Fruit fly (Drosophila melanogaster) whole organism, prepupa: Measurements from ENCODE around the gene wake.

Source experiments
- Blimp-1 ChIP-seq: fragments of 200-800 bp; sonication (Bioruptor generic); optimal IDR thresholded peaks from 3 replicates; lab custom pipeline; 2017; ENCODE audit warnings: missing biosample characterization, missing genetic modification characterization, mild to moderate bottlenecking, moderate library complexity, missing genetic modification reagents
- CG10631 ChIP-seq: fragments of 200-800 bp; sonication (Bioruptor generic); optimal IDR thresholded peaks from 2 replicates; lab custom pipeline; 2016; ENCODE audit warnings: missing biosample characterization, missing genetic modification characterization
- CG10669 ChIP-seq: fragments of 200-800 bp; sonication (Bioruptor generic); optimal IDR thresholded peaks from 3 replicates; lab custom pipeline; 2018; ENCODE audit warnings: missing biosample characterization, mild to moderate bottlenecking, missing genetic modification characterization, moderate library complexity
- CG11762 ChIP-seq: fragments of 200-800 bp; sonication (Bioruptor generic); optimal IDR thresholded peaks from 3 replicates; lab custom pipeline; 2016; ENCODE audit warnings: missing biosample characterization, missing genetic modification characterization; ENCODE audit not compliant: insufficient read depth
- CG11902 ChIP-seq: fragments of 200-800 bp; sonication (Bioruptor generic); optimal IDR thresholded peaks from 3 replicates; lab custom pipeline; 2016; ENCODE audit warnings: missing biosample characterization, missing genetic modification characterization
- CG15336 ChIP-seq: fragments of 200-800 bp; sonication (Bioruptor generic); IDR thresholded peaks from 2 replicates; pipeline ENCODE4 v1.3.6; 2022; ENCODE audit warnings: missing biosample characterization, missing genetic modification characterization
- CG1621 ChIP-seq: fragments of 200-800 bp; sonication (Bioruptor generic); optimal IDR thresholded peaks from 3 replicates; lab custom pipeline; 2018; ENCODE audit warnings: missing biosample characterization, mild to moderate bottlenecking, missing genetic modification characterization
- CG3032 ChIP-seq: fragments of 200-800 bp; optimal IDR thresholded peaks from 2 replicates; lab custom pipeline; 2019; ENCODE audit warnings: missing biosample characterization, mild to moderate bottlenecking, missing genetic modification characterization, moderate library complexity
- CG32006 ChIP-seq: fragments of 200-800 bp; sonication (Bioruptor generic); optimal IDR thresholded peaks from 3 replicates; lab custom pipeline; 2017; ENCODE audit warnings: missing biosample characterization, mild to moderate bottlenecking, missing genetic modification characterization
- CG34406 ChIP-seq: fragments of 200-800 bp; sonication (Bioruptor generic); optimal IDR thresholded peaks from 3 replicates; lab custom pipeline; 2016; ENCODE audit warnings: missing biosample characterization, missing genetic modification characterization
- CG3919 ChIP-seq: fragments of 200-800 bp; sonication (Bioruptor generic); optimal IDR thresholded peaks from 3 replicates; lab custom pipeline; 2016; ENCODE audit warnings: missing biosample characterization, missing genetic modification characterization
- CG4318 ChIP-seq: fragments of 200-800 bp; sonication (Bioruptor generic); optimal IDR thresholded peaks from 3 replicates; lab custom pipeline; 2017; ENCODE audit warnings: missing biosample characterization, mild to moderate bottlenecking, missing genetic modification characterization
- CG6163 ChIP-seq: fragments of 200-800 bp; sonication (Bioruptor generic); IDR thresholded peaks from 3 replicates; pipeline ENCODE4 v1.3.6; 2022; ENCODE audit warnings: missing biosample characterization, missing genetic modification characterization
- CG6276 ChIP-seq: fragments of 200-800 bp; sonication (Bioruptor generic); optimal IDR thresholded peaks from 2 replicates; lab custom pipeline; 2017; ENCODE audit warnings: missing biosample characterization, mild to moderate bottlenecking, missing genetic modification characterization
- CG6792 ChIP-seq: fragments of 200-800 bp; sonication (Bioruptor generic); optimal IDR thresholded peaks from 3 replicates; lab custom pipeline; 2016; ENCODE audit warnings: missing biosample characterization, missing genetic modification characterization
- CG6808 ChIP-seq: fragments of 200-800 bp; sonication (Bioruptor generic); optimal IDR thresholded peaks from 3 replicates; lab custom pipeline; 2017; ENCODE audit warnings: missing biosample characterization, missing genetic modification characterization, mild to moderate bottlenecking, moderate library complexity, missing genetic modification reagents
- CG6854 ChIP-seq: fragments of 200-800 bp; sonication (Bioruptor generic); optimal IDR thresholded peaks from 2 replicates; lab custom pipeline; 2017; ENCODE audit warnings: missing biosample characterization, mild to moderate bottlenecking, missing genetic modification characterization
- CG7368 ChIP-seq: fragments of 200-800 bp; sonication (Bioruptor generic); optimal IDR thresholded peaks from 3 replicates; lab custom pipeline; 2016; ENCODE audit warnings: missing biosample characterization, missing genetic modification characterization
- CG8119 ChIP-seq: fragments of 200-800 bp; sonication (Bioruptor generic); IDR thresholded peaks from 3 replicates; pipeline ENCODE4 v1.3.6; 2022; ENCODE audit warnings: missing biosample characterization, missing genetic modification characterization
- CG8319 ChIP-seq: fragments of 200-800 bp; sonication (Bioruptor generic); optimal IDR thresholded peaks from 3 replicates; lab custom pipeline; 2016; ENCODE audit warnings: missing biosample characterization, missing genetic modification characterization
- CG8632 ChIP-seq: fragments of 200-800 bp; sonication (Bioruptor generic); optimal IDR thresholded peaks from 3 replicates; lab custom pipeline; 2016; ENCODE audit warnings: missing biosample characterization, missing genetic modification characterization
- Eip78C ChIP-seq: fragments of 200-800 bp; sonication (Bioruptor generic); peaks from one replicate; lab custom pipeline; 2016; ENCODE audit warnings: missing biosample characterization, missing genetic modification characterization
- Eip93F ChIP-seq: fragments of 200-800 bp; sonication (Bioruptor generic); optimal IDR thresholded peaks from 2 replicates; lab custom pipeline; 2016; ENCODE audit warnings: missing biosample characterization, mild to moderate bottlenecking, missing genetic modification characterization
- Ets96B ChIP-seq: fragments of 200-800 bp; optimal IDR thresholded peaks from 2 replicates; lab custom pipeline; 2019; ENCODE audit warnings: missing biosample characterization, mild to moderate bottlenecking, missing genetic modification characterization, moderate library complexity
- Hr38 ChIP-seq: sonication (Bioruptor generic); optimal IDR thresholded peaks from 2 replicates; lab custom pipeline; 2016; ENCODE audit warnings: missing biosample characterization, missing genetic modification characterization
- Hr39 ChIP-seq: fragments of 200-800 bp; sonication (Bioruptor generic); optimal IDR thresholded peaks from 2 replicates; lab custom pipeline; 2016; ENCODE audit warnings: missing biosample characterization, missing genetic modification characterization
- Hr4 ChIP-seq: fragments of 200-800 bp; sonication (Bioruptor generic); optimal IDR thresholded peaks from 3 replicates; lab custom pipeline; 2016; ENCODE audit warnings: missing biosample characterization, missing genetic modification characterization
- Lpt ChIP-seq: fragments of 200-800 bp; sonication (Bioruptor generic); optimal IDR thresholded peaks from 3 replicates; lab custom pipeline; 2016; ENCODE audit warnings: missing biosample characterization, missing genetic modification characterization
- OdsH ChIP-seq: fragments of 200-800 bp; sonication (Bioruptor generic); optimal IDR thresholded peaks from 3 replicates; lab custom pipeline; 2016; ENCODE audit warnings: missing biosample characterization, missing genetic modification characterization
- Sox102F ChIP-seq: fragments of 200-800 bp; sonication (Bioruptor generic); optimal IDR thresholded peaks from 2 replicates; lab custom pipeline; 2016; ENCODE audit warnings: missing biosample characterization, mild to moderate bottlenecking, missing genetic modification characterization
- Sox15 ChIP-seq: fragments of 200-800 bp; sonication (Bioruptor generic); optimal IDR thresholded peaks from 3 replicates; lab custom pipeline; 2016; ENCODE audit warnings: missing biosample characterization, missing genetic modification characterization
- achi ChIP-seq: fragments of 200-800 bp; sonication (Bioruptor generic); optimal IDR thresholded peaks from 3 replicates; lab custom pipeline; 2016; ENCODE audit warnings: missing biosample characterization, missing genetic modification characterization
- cyc ChIP-seq: fragments of 200-800 bp; sonication (Bioruptor generic); optimal IDR thresholded peaks from 3 replicates; lab custom pipeline; 2016; ENCODE audit warnings: missing biosample characterization, missing genetic modification characterization
- esn ChIP-seq: fragments of 200-800 bp; sonication (Bioruptor generic); optimal IDR thresholded peaks from 2 replicates; lab custom pipeline; 2016; ENCODE audit warnings: missing biosample characterization, mild to moderate bottlenecking, missing genetic modification characterization, moderate library complexity
- fd59A ChIP-seq: fragments of 200-800 bp; sonication (Bioruptor generic); optimal IDR thresholded peaks from 2 replicates; lab custom pipeline; 2017; ENCODE audit warnings: missing biosample characterization, mild to moderate bottlenecking, missing genetic modification characterization, missing genetic modification reagents
- fd85E ChIP-seq: fragments of 200-800 bp; sonication (Bioruptor generic); optimal IDR thresholded peaks from 3 replicates; lab custom pipeline; 2016; ENCODE audit warnings: missing biosample characterization, missing genetic modification characterization
- lz ChIP-seq: fragments of 200-800 bp; sonication (Bioruptor generic); optimal IDR thresholded peaks from 3 replicates; lab custom pipeline; 2016; ENCODE audit warnings: missing biosample characterization, missing genetic modification characterization
- salr ChIP-seq, 2 experiments: fragments of 200-800 bp; sonication (Bioruptor generic); optimal IDR thresholded peaks; 3 replicates each; lab custom pipeline; 2016 to 2018; ENCODE audit warnings: missing biosample characterization in 2 of 2, missing genetic modification characterization in 2 of 2, mild to moderate bottlenecking in 1 of 2
- spab ChIP-seq: fragments of 200-800 bp; sonication (Bioruptor generic); optimal IDR thresholded peaks from 2 replicates; lab custom pipeline; 2017; ENCODE audit warnings: missing biosample characterization, mild to moderate bottlenecking, missing genetic modification characterization, missing genetic modification reagents
- topi ChIP-seq: fragments of 200-800 bp; sonication (Bioruptor generic); optimal IDR thresholded peaks from 3 replicates; lab custom pipeline; 2016; ENCODE audit warnings: missing biosample characterization, missing genetic modification characterization
- vri ChIP-seq: fragments of 200-800 bp; sonication (Bioruptor generic); optimal IDR thresholded peaks from 3 replicates; lab custom pipeline; 2016; ENCODE audit warnings: missing biosample characterization, mild to moderate bottlenecking, missing genetic modification characterization

Gene wake

dm6 chr3R:22718401-22718800, 78.8 kb downstream of the wake start:
- TF ChIP-seq Lpt (GFP tag; lab: Kevin White, UChicago) (no peak), CG11762 (no peak), CG4318 (GFP tag; lab: Kevin White, UChicago) (no peak), CG7368 (no peak), spab (GFP tag; lab: Kevin White, UChicago) (no peak), Sox102F (GFP tag; lab: Kevin White, UChicago) (no peak), CG8632 (GFP tag; lab: Kevin White, UChicago) (no peak), CG15336 (GFP tag; lab: Robert Waterston, UW) (no peak), topi (GFP tag; lab: Kevin White, UChicago) (no peak), cyc (GFP tag; lab: Kevin White, UChicago) (no peak), CG6163 (GFP tag; lab: Robert Waterston, UW) (no peak), Hr38 (GFP tag; lab: Kevin White, UChicago) (no peak), CG11902 (no peak), CG10631 (GFP tag; lab: Kevin White, UChicago) (no peak)

DNA sequence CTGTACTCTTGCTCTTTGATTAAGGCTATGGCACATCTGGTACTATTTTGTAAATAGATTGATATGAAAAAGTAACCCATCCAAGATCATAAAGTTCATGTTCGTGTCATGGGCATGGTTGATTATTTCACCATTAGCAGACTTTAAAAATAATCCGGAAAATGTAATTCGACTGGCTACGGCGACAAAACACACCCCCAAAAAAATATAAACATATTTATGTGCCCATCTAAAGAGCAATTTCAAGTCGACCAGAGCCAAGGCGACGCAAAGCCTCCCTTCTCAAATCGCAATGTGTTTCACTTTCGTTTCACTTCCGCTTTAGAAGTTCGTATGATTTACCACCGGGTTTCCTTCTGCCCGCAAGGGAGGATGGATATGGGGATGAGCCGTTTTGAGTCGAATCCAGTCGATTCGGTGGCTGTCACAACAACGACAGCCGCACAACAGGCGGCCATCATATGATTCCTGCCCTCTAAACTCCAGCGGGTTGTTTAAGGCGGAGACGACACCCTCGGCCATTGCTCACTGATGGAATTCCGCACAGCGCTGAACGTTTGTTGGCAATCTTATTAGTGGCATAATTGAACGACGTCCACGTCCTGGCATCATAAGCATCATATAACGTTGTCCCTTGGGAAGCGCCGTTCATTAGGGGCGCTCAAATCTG, 79.5 kb downstream of the wake start:
- TF ChIP-seq CG3919 (GFP tag; lab: Kevin White, UChicago), result no peak
- TF ChIP-seq fd85E (GFP tag; lab: Kevin White, UChicago), result no peak
- no peak for TF ChIP-seq CG7368
- no peak for TF ChIP-seq Sox15

DNA sequence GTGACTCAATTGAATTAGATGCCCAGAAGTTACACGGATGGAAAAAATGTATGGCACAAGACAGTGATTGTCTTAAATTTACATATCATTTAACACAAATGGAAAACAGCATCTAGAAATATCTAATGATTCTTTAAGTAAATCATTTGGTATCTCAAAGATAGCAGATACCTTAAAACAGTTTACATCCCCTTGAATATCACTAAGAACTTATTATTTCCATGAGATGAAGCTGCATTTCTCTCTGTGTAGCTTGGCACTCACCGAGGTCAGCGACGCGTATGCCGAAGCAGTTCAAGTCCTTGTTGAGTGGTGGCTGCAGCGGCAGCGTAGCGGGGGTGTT, 80.0 kb downstream of the wake start:
- TF ChIP-seq fd59A (GFP tag; lab: Kevin White, UChicago) (no peak), CG34406 (no peak), Ets96B (tag; lab: Kevin White, UChicago) (no peak), Eip78C (GFP tag; lab: Kevin White, UChicago) (no peak), OdsH (GFP tag; lab: Kevin White, UChicago) (no peak), cyc (GFP tag; lab: Kevin White, UChicago) (no peak), CG7368 (no peak), CG15336 (GFP tag; lab: Robert Waterston, UW) (no peak), CG4318 (GFP tag; lab: Kevin White, UChicago) (no peak), CG8319 (GFP tag; lab: Kevin White, UChicago) (no peak), esn (GFP tag; lab: Kevin White, UChicago) (no peak), CG11902 (no peak), Sox102F (GFP tag; lab: Kevin White, UChicago) (no peak), spab (GFP tag; lab: Kevin White, UChicago) (no peak), topi (GFP tag; lab: Kevin White, UChicago) (no peak), CG1621 (tag; lab: Kevin White, UChicago) (no peak)
- TF ChIP-seq, all 60 proteins: peak for 0

DNA sequence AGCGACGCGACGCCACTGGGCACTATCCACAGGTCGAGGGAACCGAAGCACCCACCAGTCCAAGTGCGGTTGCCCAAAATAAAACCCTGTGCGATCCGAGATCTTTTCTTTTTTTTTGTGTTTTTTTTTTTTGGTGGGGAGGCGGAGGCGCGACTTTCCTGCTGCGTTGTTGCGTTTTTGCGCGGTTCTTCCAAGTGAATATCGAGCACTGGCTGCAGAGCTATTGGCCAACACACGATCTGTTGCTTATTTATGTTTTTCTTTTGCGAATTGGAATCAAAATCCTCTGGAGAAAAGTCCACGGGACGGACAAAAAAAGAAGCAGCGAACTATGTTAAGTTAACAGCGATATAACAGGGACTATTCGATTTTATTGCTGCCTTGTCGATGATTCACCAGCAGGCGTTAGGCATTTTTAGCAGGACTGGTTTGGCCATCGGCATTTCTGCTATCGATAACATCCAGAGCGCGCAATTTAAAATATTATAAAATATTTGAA, 81.2 kb downstream of the wake start, which contains the start of gene wge:
Gene wge (minus strand): TSS at position 343 of the 499 bp plus-strand sequence.
- TF ChIP-seq CG8319 (GFP tag; lab: Kevin White, UChicago) (peak; percentile 24), CG6792 (peak; percentile 22), CG3919 (GFP tag; lab: Kevin White, UChicago) (peak; percentile 52), CG6276 (GFP tag; lab: Kevin White, UChicago) (peak; percentile 85), esn (GFP tag; lab: Kevin White, UChicago) (peak; percentile 27), CG32006 (GFP tag; lab: Kevin White, UChicago) (peak; percentile 77), CG10669 (GFP tag; lab: Kevin White, UChicago) (peak; percentile 74), CG4318 (GFP tag; lab: Kevin White, UChicago) (no peak), CG1621 (tag; lab: Kevin White, UChicago) (peak; percentile 78), Hr39 (GFP tag; lab: Kevin White, UChicago) (no peak), CG8119 (GFP tag; lab: Robert Waterston, UW) (peak; percentile 90), Hr4 (GFP tag; lab: Kevin White, UChicago) (no peak), CG34406 (peak; percentile 46), CG11902 (no peak), Blimp-1 (GFP tag; lab: Kevin White, UChicago) (peak; percentile 11), salr (GFP tag; optimal IDR thresholded peaks at IDR 0.05; lab: Kevin White, UChicago) (peak; percentile 44 to 85), Ets96B (tag; lab: Kevin White, UChicago) (peak; percentile 64), CG6808 (GFP tag; lab: Kevin White, UChicago) (peak; percentile 93), OdsH (GFP tag; lab: Kevin White, UChicago) (no peak), vri (GFP tag; lab: Kevin White, UChicago) (peak; percentile 37), fd59A (GFP tag; lab: Kevin White, UChicago) (peak; percentile 64), CG3032 (peak; percentile 64), Hr38 (GFP tag; lab: Kevin White, UChicago) (no peak), lz (GFP tag; lab: Kevin White, UChicago) (peak; percentile 1), spab (GFP tag; lab: Kevin White, UChicago) (peak; percentile 87), CG6854 (GFP tag; lab: Kevin White, UChicago) (peak; percentile 18), CG15336 (GFP tag; lab: Robert Waterston, UW) (peak; percentile 78), Sox15 (no peak), Eip78C (GFP tag; lab: Kevin White, UChicago) (peak; percentile 20), CG8632 (GFP tag; lab: Kevin White, UChicago) (peak; percentile 52), achi (peak; percentile 47), Eip93F (GFP tag; lab: Kevin White, UChicago) (peak; percentile 47)
